Worm (Caenorhabditis elegans) whole organism, late embryonic: Measurements from ENCODE around the gene gna-1.

Experiments used
- C38D4.7 ChIP-seq: fragments of 200-800 bp; sonication (Bioruptor generic); optimal IDR thresholded peaks from 2 replicates; lab custom pipeline; 2018; ENCODE audit warnings: mild to moderate bottlenecking, missing genetic modification characterization, moderate library complexity, missing compliant biosample characterization
- K02D7.2 ChIP-seq: sonication (generic microtip); optimal IDR thresholded peaks from 2 replicates; lab custom pipeline; 2017; ENCODE audit warnings: mild to moderate bottlenecking, missing genetic modification characterization, missing compliant biosample characterization
- ahr-1 ChIP-seq: sonication (generic microtip); optimal IDR thresholded peaks from 2 replicates; lab custom pipeline; 2016; ENCODE audit warnings: missing genetic modification characterization, missing compliant biosample characterization
- ceh-18 ChIP-seq: sonication (generic microtip); optimal IDR thresholded peaks from 2 replicates; lab custom pipeline; 2016; ENCODE audit warnings: missing genetic modification characterization, missing compliant biosample characterization
- ceh-19 ChIP-seq: fragments of 200-800 bp; sonication (Bioruptor generic); optimal IDR thresholded peaks from 2 replicates; lab custom pipeline; 2018; ENCODE audit warnings: mild to moderate bottlenecking, missing genetic modification characterization, missing compliant biosample characterization
- ceh-2 ChIP-seq: sonication (generic microtip); optimal IDR thresholded peaks from 2 replicates; lab custom pipeline; 2016; ENCODE audit warnings: missing genotype, missing genetic modification characterization, missing compliant biosample characterization
- ceh-22 ChIP-seq: sonication (generic microtip); optimal IDR thresholded peaks from 2 replicates; lab custom pipeline; 2017; ENCODE audit warnings: missing biosample characterization, missing genetic modification characterization
- ceh-30 ChIP-seq: fragments of 150-350 bp; optimal IDR thresholded peaks from 2 replicates; lab custom pipeline; 2014; ENCODE audit warnings: missing biosample characterization, missing genetic modification characterization
- ceh-31 ChIP-seq: sonication (generic microtip); optimal IDR thresholded peaks from 2 replicates; lab custom pipeline; 2016; ENCODE audit warnings: missing genetic modification characterization, missing compliant biosample characterization
- ceh-34 ChIP-seq: sonication (generic microtip); optimal IDR thresholded peaks from 2 replicates; lab custom pipeline; 2016; ENCODE audit warnings: mild to moderate bottlenecking, missing genetic modification characterization, missing compliant biosample characterization
- ceh-45 ChIP-seq: fragments of 200-800 bp; sonication (Bioruptor generic); IDR thresholded peaks from 2 replicates; pipeline ENCODE4 v1.3.6; 2022; ENCODE audit warnings: missing genetic modification reagents, missing genetic modification characterization, missing compliant biosample characterization
- ceh-9 ChIP-seq: sonication (generic microtip); optimal IDR thresholded peaks from 2 replicates; lab custom pipeline; 2016; ENCODE audit warnings: mild to moderate bottlenecking, missing genetic modification characterization, inconsistent platforms, missing compliant biosample characterization
- che-1 ChIP-seq: sonication (generic microtip); optimal IDR thresholded peaks from 2 replicates; lab custom pipeline; 2016; ENCODE audit warnings: mild to moderate bottlenecking, missing genetic modification characterization, missing compliant biosample characterization
- dmd-4 ChIP-seq: sonication (generic microtip); optimal IDR thresholded peaks from 2 replicates; lab custom pipeline; 2016; ENCODE audit warnings: borderline replicate concordance, missing genetic modification characterization, missing compliant biosample characterization
- dve-1 ChIP-seq: sonication (generic microtip); optimal IDR thresholded peaks from 2 replicates; lab custom pipeline; 2017; ENCODE audit warnings: antibody characterized with exemption, mild to moderate bottlenecking, missing genetic modification characterization, missing compliant biosample characterization
- elt-2 ChIP-seq: sonication (generic microtip); optimal IDR thresholded peaks from 2 replicates; lab custom pipeline; 2016; ENCODE audit warnings: missing genetic modification reagents, missing genetic modification characterization, missing compliant biosample characterization
- elt-4 ChIP-seq: sonication (generic microtip); optimal IDR thresholded peaks from 2 replicates; lab custom pipeline; 2016; ENCODE audit warnings: missing genetic modification characterization, missing compliant biosample characterization
- ets-4 ChIP-seq: sonication (generic microtip); optimal IDR thresholded peaks from 2 replicates; lab custom pipeline; 2016; ENCODE audit warnings: missing genetic modification characterization, missing compliant biosample characterization
- eyg-1 ChIP-seq: sonication (generic microtip); optimal IDR thresholded peaks from 2 replicates; lab custom pipeline; 2016; ENCODE audit warnings: missing genotype, missing genetic modification characterization, missing compliant biosample characterization
- fkh-10 ChIP-seq: fragments of 150-350 bp; optimal IDR thresholded peaks from 2 replicates; lab custom pipeline; 2014; ENCODE audit warnings: missing biosample characterization, missing genetic modification reagents, missing genetic modification characterization
- fkh-6 ChIP-seq: sonication (generic microtip); optimal IDR thresholded peaks from 2 replicates; lab custom pipeline; 2016; ENCODE audit warnings: missing genetic modification characterization, missing compliant biosample characterization
- hlh-15 ChIP-seq: sonication (generic microtip); optimal IDR thresholded peaks from 2 replicates; lab custom pipeline; 2016; ENCODE audit warnings: missing genetic modification characterization, missing compliant biosample characterization
- hlh-30 ChIP-seq: sonication (generic microtip); optimal IDR thresholded peaks from 2 replicates; lab custom pipeline; 2017; ENCODE audit warnings: antibody characterized with exemption, missing genetic modification characterization, missing compliant biosample characterization; ENCODE audit not compliant: insufficient read depth
- hlh-8 ChIP-seq: sonication (generic microtip); optimal IDR thresholded peaks from 2 replicates; lab custom pipeline; 2016; ENCODE audit warnings: missing genotype, missing genetic modification characterization, missing compliant biosample characterization
- madf-2 ChIP-seq: sonication (generic microtip); optimal IDR thresholded peaks from 2 replicates; lab custom pipeline; 2017; ENCODE audit warnings: missing genetic modification characterization, missing compliant biosample characterization
- nfya-1 ChIP-seq: sonication (generic microtip); optimal IDR thresholded peaks from 2 replicates; lab custom pipeline; 2017; ENCODE audit warnings: missing genetic modification characterization, mild to moderate bottlenecking, missing compliant biosample characterization, antibody characterized with exemption, moderate library complexity
- nhr-11 ChIP-seq: fragments of 150-350 bp; optimal IDR thresholded peaks from 2 replicates; lab custom pipeline; 2014; ENCODE audit warnings: missing biosample characterization, missing genetic modification characterization
- pag-3 ChIP-seq: sonication (generic microtip); optimal IDR thresholded peaks from 2 replicates; lab custom pipeline; 2016; ENCODE audit warnings: missing compliant biosample characterization, missing genetic modification characterization, borderline replicate concordance
- pat-9 ChIP-seq: fragments of 200-800 bp; sonication (Bioruptor generic); optimal IDR thresholded peaks from 2 replicates; lab custom pipeline; 2018; ENCODE audit warnings: mild to moderate bottlenecking, missing genetic modification characterization, moderate library complexity, missing compliant biosample characterization
- pax-1 ChIP-seq: fragments of 150-350 bp; optimal IDR thresholded peaks from 2 replicates; lab custom pipeline; 2014; ENCODE audit warnings: missing biosample characterization, missing genetic modification characterization
- pha-2 ChIP-seq: sonication (generic microtip); optimal IDR thresholded peaks from 2 replicates; lab custom pipeline; 2017; ENCODE audit warnings: mild to moderate bottlenecking, missing genetic modification characterization, missing compliant biosample characterization
- pha-4 ChIP-seq: fragments of 150-350 bp; optimal IDR thresholded peaks from 2 replicates; lab custom pipeline; 2018; ENCODE audit warnings: missing biosample characterization, missing genetic modification reagents, missing genetic modification characterization
- pros-1 ChIP-seq: fragments of 150-350 bp; optimal IDR thresholded peaks from 2 replicates; lab custom pipeline; 2014; ENCODE audit warnings: missing biosample characterization, missing genetic modification reagents, missing genetic modification characterization
- sdc-2 ChIP-seq: sonication (generic microtip); optimal IDR thresholded peaks from 2 replicates; lab custom pipeline; 2016; ENCODE audit warnings: missing genotype, missing genetic modification characterization, missing compliant biosample characterization
- sox-4 ChIP-seq: sonication (generic microtip); optimal IDR thresholded peaks from 2 replicates; lab custom pipeline; 2017; ENCODE audit warnings: mild to moderate bottlenecking, missing genetic modification characterization, inconsistent platforms, missing compliant biosample characterization
- syd-9 ChIP-seq: sonication (generic microtip); optimal IDR thresholded peaks from 2 replicates; lab custom pipeline; 2016; ENCODE audit warnings: mild to moderate bottlenecking, missing genetic modification characterization, moderate library complexity, missing compliant biosample characterization
- tbx-2 ChIP-seq: sonication (generic microtip); optimal IDR thresholded peaks from 2 replicates; lab custom pipeline; 2016; ENCODE audit warnings: missing genetic modification characterization, missing compliant biosample characterization
- unc-42 ChIP-seq: sonication (generic microtip); optimal IDR thresholded peaks from 2 replicates; lab custom pipeline; 2016; ENCODE audit warnings: missing genotype, missing genetic modification characterization, missing compliant biosample characterization
- zip-5 ChIP-seq: sonication (generic microtip); optimal IDR thresholded peaks from 2 replicates; lab custom pipeline; 2016; ENCODE audit warnings: missing genetic modification characterization, missing compliant biosample characterization

The gna-1 gene

DNA sequence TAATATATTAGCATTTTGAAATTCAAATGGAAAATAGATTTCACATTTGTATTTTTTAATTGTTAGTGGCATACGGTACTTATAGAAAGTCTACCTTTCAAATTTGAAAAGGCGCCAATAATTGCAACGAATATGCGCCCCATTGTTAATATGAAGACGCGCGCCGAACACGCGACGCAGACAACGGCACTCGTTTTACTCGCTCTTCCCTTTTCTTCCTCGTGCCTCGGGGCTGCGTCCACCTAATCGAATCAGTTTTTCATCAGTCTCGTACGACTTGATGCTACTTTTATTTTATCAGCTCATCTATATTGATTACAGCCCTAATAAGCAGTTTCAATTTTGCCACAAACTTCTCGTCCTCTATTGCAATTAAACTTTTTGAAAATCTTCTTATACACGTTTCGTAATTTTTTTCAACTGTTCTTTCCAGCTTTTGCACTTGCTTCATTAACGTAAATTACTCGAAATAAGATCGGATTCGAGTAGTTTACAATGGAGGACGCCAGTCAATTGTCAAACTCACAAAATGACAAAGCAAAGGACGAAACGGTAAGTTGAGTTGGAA, 42.0 kb upstream of the gna-1 start, which contains the start of gene cash-1:
cash-1 (plus strand) TSS at position 432 of the 568 bp plus-strand sequence.
- TF ChIP-seq unc-42 (tag; lab: Kevin White, UChicago): peak; percentile 94
- TF ChIP-seq ceh-45: no peak
- no peak for TF ChIP-seq pax-1 (tag; lab: Kevin White, UChicago)
- TF ChIP-seq ceh-31 (tag; lab: Kevin White, UChicago): peak; percentile 76
- TF ChIP-seq pat-9 (tag; lab: Kevin White, UChicago): no peak
- no peak for TF ChIP-seq syd-9 (tag; lab: Kevin White, UChicago)
- TF ChIP-seq elt-2 (tag; lab: Kevin White, UChicago): peak; percentile 15
- TF ChIP-seq ceh-2: peak; percentile 25
- peak; percentile 66 for TF ChIP-seq hlh-30 (tag; lab: Kevin White, UChicago)
- TF ChIP-seq ceh-18 (tag; lab: Kevin White, UChicago): peak; percentile 23
- peak; percentile 10 for TF ChIP-seq ceh-34 (tag; lab: Kevin White, UChicago)
- peak; percentile 39 for TF ChIP-seq nfya-1 (tag; lab: Kevin White, UChicago)
- peak; percentile 52 for TF ChIP-seq tbx-2

- TF ChIP-seq hlh-8 (tag; lab: Kevin White, UChicago) (no peak), pros-1 (tag; lab: Kevin White, UChicago) (no peak), pax-1 (tag; lab: Kevin White, UChicago) (no peak), nhr-11 (tag; lab: Kevin White, UChicago) (no peak), hlh-15 (tag; lab: Kevin White, UChicago) (no peak), zip-5 (no peak), pha-4 (no peak), ceh-34 (tag; lab: Kevin White, UChicago) (no peak), dve-1 (tag; lab: Kevin White, UChicago) (no peak), pag-3 (no peak), sox-4 (tag; lab: Kevin White, UChicago) (no peak), C38D4.7 (GFP tag; lab: Kevin White, UChicago) (no peak), dmd-4 (tag; lab: Kevin White, UChicago) (no peak), che-1 (tag; lab: Kevin White, UChicago) (no peak), eyg-1 (tag; lab: Kevin White, UChicago) (no peak), madf-2 (tag; lab: Kevin White, UChicago) (no peak)
Measured at ce11 chrV:10360186-10360585, 40.2 kb upstream of the gna-1 start.

- no peak for TF ChIP-seq K02D7.2 (tag; lab: Kevin White, UChicago)
- TF ChIP-seq dmd-4 (tag; lab: Kevin White, UChicago): no peak
- no peak for TF ChIP-seq ceh-22 (tag; lab: Kevin White, UChicago)
- TF ChIP-seq ets-4 (tag; lab: Kevin White, UChicago): no peak
- no peak for TF ChIP-seq sdc-2 (tag; lab: Kevin White, UChicago)
- no peak for TF ChIP-seq fkh-6 (tag; lab: Kevin White, UChicago)
Measured at ce11 chrV:10358238-10358637, 38.3 kb upstream of the gna-1 start, which contains the start of gene ttll-15. ttll-15 (plus strand) TSS chrV:10358538.

DNA sequence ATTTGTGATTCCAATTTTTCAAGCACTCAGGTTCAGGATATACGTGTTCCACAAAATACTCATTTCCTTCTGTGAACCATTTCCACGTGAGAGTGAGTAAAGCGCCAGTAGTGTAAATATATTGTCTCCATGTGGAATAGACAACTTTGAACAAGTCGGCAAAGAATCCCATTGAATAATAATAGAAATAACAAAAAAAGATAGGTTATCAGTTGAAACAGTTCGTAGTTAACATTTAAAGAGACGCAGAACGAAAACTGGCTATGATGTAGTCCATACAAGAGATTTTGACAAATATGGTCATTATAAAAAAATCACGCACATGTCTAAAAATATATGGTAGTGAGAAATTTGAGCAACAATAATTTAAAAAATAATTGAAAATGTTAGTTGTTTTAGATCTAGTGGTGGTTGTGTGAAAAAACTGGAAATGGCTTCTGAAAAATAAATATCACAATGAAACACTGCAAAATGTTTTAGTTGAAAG, 37.6 kb upstream of the gna-1 start, which contains the start of gene ceeh-2:
ceeh-2 (minus strand) TSS at position 437 of the 487 bp plus-strand sequence.
- no peak for TF ChIP-seq ceh-30
- TF ChIP-seq eyg-1 (tag; lab: Kevin White, UChicago): no peak
- TF ChIP-seq pha-2 (tag; lab: Kevin White, UChicago): no peak
- TF ChIP-seq syd-9 (tag; lab: Kevin White, UChicago): no peak
- no peak for TF ChIP-seq ceh-9
- no peak for TF ChIP-seq K02D7.2 (tag; lab: Kevin White, UChicago)
- TF ChIP-seq ceh-18 (tag; lab: Kevin White, UChicago): no peak
- no peak for TF ChIP-seq ahr-1 (tag; lab: Kevin White, UChicago)
- no peak for TF ChIP-seq C38D4.7 (GFP tag; lab: Kevin White, UChicago)
- no peak for TF ChIP-seq ceh-19 (GFP tag; lab: Kevin White, UChicago)
- no peak for TF ChIP-seq elt-4 (tag; lab: Kevin White, UChicago)
- no peak for TF ChIP-seq dmd-4 (tag; lab: Kevin White, UChicago)
- no peak for TF ChIP-seq che-1 (tag; lab: Kevin White, UChicago)
- TF ChIP-seq nhr-11 (tag; lab: Kevin White, UChicago): no peak
- TF ChIP-seq fkh-10 (GFP tag; lab: Kevin White, UChicago): no peak
